Fruit fly (Drosophila melanogaster): ENCODE results near the gene CG14200.

Gene CG14200

DNA sequence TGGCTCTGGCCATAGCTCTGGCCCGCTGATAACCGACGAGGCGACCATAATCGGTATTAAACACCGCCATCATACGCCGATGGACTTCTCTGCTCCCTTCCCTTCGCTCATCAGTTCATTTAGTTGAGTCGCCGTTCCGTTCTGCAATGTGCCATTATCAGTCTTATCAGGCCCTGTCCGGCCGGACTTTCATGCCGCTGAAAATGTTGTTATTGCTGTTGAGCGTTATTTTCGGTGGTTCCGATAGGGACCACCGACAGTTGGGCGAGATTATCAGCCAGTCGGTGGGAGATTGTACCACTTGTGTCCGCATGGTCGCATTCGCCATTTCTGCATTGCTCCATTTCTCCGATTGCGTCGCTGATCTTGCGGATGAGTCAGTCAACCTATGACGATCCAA, 6.0 kb downstream of the CG14200 start:
- peak; percentile 83 for TF ChIP-seq CG15479 (GFP tag; optimal IDR thresholded peaks at IDR 0.05)
- TF ChIP-seq CG10543 (GFP tag; optimal IDR thresholded peaks at IDR 0.05): peak; percentile 14
- no peak for TF ChIP-seq ab (GFP tag; optimal IDR thresholded peaks at IDR 0.05)
- peak; percentile 34 for TF ChIP-seq cwo (GFP tag; optimal IDR thresholded peaks at IDR 0.05)
- TF ChIP-seq MTF-1 (GFP tag; optimal IDR thresholded peaks at IDR 0.05; ENCODE audit: borderline replicate concordance): no peak
- peak; percentile 69 for TF ChIP-seq CG34376 (GFP tag; optimal IDR thresholded peaks at IDR 0.05)
- no peak for TF ChIP-seq CG7271 (tag; optimal IDR thresholded peaks at IDR 0.05)
- 0 out of 2 replicates have a peak, but pooled peaks have one; percentile 30 for TF ChIP-seq GATAe (GFP tag; conservative IDR thresholded peaks at IDR 0.05)
- TF ChIP-seq CG12104 (GFP tag; optimal IDR thresholded peaks at IDR 0.05): no peak
- TF ChIP-seq Eip74EF (GFP tag; optimal IDR thresholded peaks at IDR 0.05): no peak
- TF ChIP-seq CG34224 (GFP tag; IDR thresholded peaks at IDR 0.05; ENCODE audit: partially characterized antibody): no peak
- TF ChIP-seq gsb-n (tag; optimal IDR thresholded peaks at IDR 0.05): no peak
- TF ChIP-seq ewg (GFP tag; optimal IDR thresholded peaks at IDR 0.05): no peak
- TF ChIP-seq stc (GFP tag; IDR thresholded peaks at IDR 0.05): no peak
- TF ChIP-seq mirr (GFP tag; optimal IDR thresholded peaks at IDR 0.05): peak; percentile 47
- TF ChIP-seq grn (GFP tag; optimal IDR thresholded peaks at IDR 0.05): peak; percentile 29
- TF ChIP-seq Adf1 (GFP tag; IDR thresholded peaks at IDR 0.05): 0 out of 2 replicates have a peak, but pooled peaks have one; percentile 8
- TF ChIP-seq z (GFP tag; IDR thresholded peaks at IDR 0.05): no peak
- no peak for TF ChIP-seq gfzf (GFP tag; optimal IDR thresholded peaks at IDR 0.05)
- TF ChIP-seq CG12942 (GFP tag; optimal IDR thresholded peaks at IDR 0.05): no peak
- no peak for TF ChIP-seq vvl (GFP tag; IDR thresholded peaks at IDR 0.05)
- no peak for TF ChIP-seq CoRest (tag; optimal IDR thresholded peaks at IDR 0.05)
- no peak for TF ChIP-seq gsb (GFP tag; IDR thresholded peaks at IDR 0.05)
- TF ChIP-seq CG13287 (GFP tag; IDR thresholded peaks at IDR 0.05; ENCODE audit: partially characterized antibody): no peak
- TF ChIP-seq lab (GFP tag; optimal IDR thresholded peaks at IDR 0.05): peak; percentile 22
- TF ChIP-seq Dbx (GFP tag; IDR thresholded peaks at IDR 0.05): no peak
- TF ChIP-seq exex (tag; optimal IDR thresholded peaks at IDR 0.05): peak; percentile 83
- TF ChIP-seq CG4707 (GFP tag; optimal IDR thresholded peaks at IDR 0.05): no peak
- peak; percentile 50 for TF ChIP-seq CG32532 (GFP tag; IDR thresholded peaks at IDR 0.05)
- no peak for TF ChIP-seq Kr (GFP tag; optimal IDR thresholded peaks at IDR 0.05)
- TF ChIP-seq Sox100B (GFP tag; optimal IDR thresholded peaks at IDR 0.05): no peak
- TF ChIP-seq CG3407 (GFP tag; optimal IDR thresholded peaks at IDR 0.05): no peak
- TF ChIP-seq CG31388 (GFP tag; optimal IDR thresholded peaks at IDR 0.05): no peak
- no peak for TF ChIP-seq dmrt11E (tag; optimal IDR thresholded peaks at IDR 0.05)
- peak; percentile 32 for TF ChIP-seq Med (GFP tag)
- TF ChIP-seq CG9876 (GFP tag; optimal IDR thresholded peaks at IDR 0.05): no peak
- peak; percentile 37; the same call in 1 of the 2 replicates for TF ChIP-seq crol (GFP tag; IDR thresholded peaks at IDR 0.05)
- TF ChIP-seq CG6683 (GFP tag; optimal IDR thresholded peaks at IDR 0.05): no peak
- 0 out of 4 replicates have a peak, but pooled peaks have one; percentile 72 for TF ChIP-seq chinmo (GFP tag; IDR thresholded peaks at IDR 0.05; ENCODE audit: partially characterized antibody)
- no peak for TF ChIP-seq CG9215 (GFP tag; IDR thresholded peaks at IDR 0.05)
- no peak for TF ChIP-seq CG4424 (GFP tag; optimal IDR thresholded peaks at IDR 0.05)
- peak; percentile 89 for TF ChIP-seq sug (tag; optimal IDR thresholded peaks at IDR 0.05)
- TF ChIP-seq CG2712 (tag; optimal IDR thresholded peaks at IDR 0.05): no peak
